Fruit fly (Drosophila melanogaster) whole organism, embryonic: Measurements from ENCODE around the gene Mul1.

Experiments used
- Adf1 ChIP-seq: fragments of 200-800 bp; sonication (Bioruptor generic); IDR thresholded peaks from 2 replicates; pipeline ENCODE4 v1.3.6; 2022; ENCODE audit warnings: missing biosample characterization, missing genetic modification characterization
- BtbVII ChIP-seq: fragments of 200-800 bp; sonication (Bioruptor generic); optimal IDR thresholded peaks from 3 replicates; lab custom pipeline; 2017; ENCODE audit warnings: missing biosample characterization, mild to moderate bottlenecking, missing genetic modification characterization
- CG1024 ChIP-seq: fragments of 200-800 bp; sonication (Bioruptor generic); IDR thresholded peaks from 2 replicates; pipeline ENCODE4 v1.3.6; 2022; ENCODE audit warnings: missing biosample characterization, missing genetic modification characterization
- CG10959 ChIP-seq: fragments of 200-800 bp; sonication (Bioruptor generic); IDR thresholded peaks from 2 replicates; pipeline ENCODE4 v1.3.6; 2022; ENCODE audit warnings: missing biosample characterization, missing genetic modification characterization
- CG12299 ChIP-seq: fragments of 200-800 bp; sonication (Bioruptor generic); optimal IDR thresholded peaks from 2 replicates; lab custom pipeline; 2018; ENCODE audit warnings: missing biosample characterization, mild to moderate bottlenecking, missing genetic modification characterization
- CG14965 ChIP-seq: fragments of 200-800 bp; sonication (Bioruptor generic); optimal IDR thresholded peaks from 2 replicates; lab custom pipeline; 2016; ENCODE audit warnings: missing biosample characterization, missing genetic modification characterization, borderline replicate concordance
- CG1647 ChIP-seq: fragments of 200-800 bp; sonication (Bioruptor generic); optimal IDR thresholded peaks from 3 replicates; lab custom pipeline; 2016; ENCODE audit warnings: missing biosample characterization, missing genetic modification characterization
- CG18599 ChIP-seq: fragments of 200-800 bp; sonication (Bioruptor generic); optimal IDR thresholded peaks from 3 replicates; lab custom pipeline; 2017; ENCODE audit warnings: missing biosample characterization, missing genetic modification characterization, mild to moderate bottlenecking, moderate library complexity, missing genetic modification reagents
- CG2129 ChIP-seq: fragments of 200-800 bp; sonication (Bioruptor generic); IDR thresholded peaks from 2 replicates; pipeline ENCODE4 v1.3.6; 2022; ENCODE audit warnings: missing biosample characterization, missing genetic modification characterization; ENCODE audit not compliant: partially characterized antibody
- CG2875 ChIP-seq: fragments of 200-800 bp; sonication (Bioruptor generic); optimal IDR thresholded peaks from 2 replicates; lab custom pipeline; 2017; ENCODE audit warnings: missing biosample characterization, mild to moderate bottlenecking, missing genetic modification characterization, missing genetic modification reagents
- CG3065 ChIP-seq: fragments of 200-800 bp; sonication (Bioruptor generic); optimal IDR thresholded peaks from 2 replicates; lab custom pipeline; 2016; ENCODE audit warnings: missing biosample characterization, missing genetic modification characterization
- CG32532 ChIP-seq: fragments of 200-800 bp; sonication (Bioruptor generic); IDR thresholded peaks from 2 replicates; pipeline ENCODE4 v1.3.6; 2022; ENCODE audit warnings: missing biosample characterization, missing genetic modification characterization
- CG3407 ChIP-seq: fragments of 200-800 bp; sonication (Bioruptor generic); optimal IDR thresholded peaks from 2 replicates; lab custom pipeline; 2018; ENCODE audit warnings: missing biosample characterization, mild to moderate bottlenecking, missing genetic modification characterization
- CG43689 ChIP-seq: fragments of 200-800 bp; sonication (Bioruptor generic); IDR thresholded peaks from 2 replicates; pipeline ENCODE4 v1.3.6; 2022; ENCODE audit warnings: missing biosample characterization, missing genetic modification characterization
- CG6765 ChIP-seq: fragments of 200-800 bp; sonication (Bioruptor generic); optimal IDR thresholded peaks from 3 replicates; lab custom pipeline; 2017; ENCODE audit warnings: missing biosample characterization, mild to moderate bottlenecking, missing genetic modification characterization
- CG8359 ChIP-seq: fragments of 200-800 bp; sonication (Bioruptor generic); optimal IDR thresholded peaks from 2 replicates; lab custom pipeline; 2017; ENCODE audit warnings: missing biosample characterization, mild to moderate bottlenecking, missing genetic modification characterization, borderline replicate concordance
- CG8388 ChIP-seq: fragments of 200-800 bp; sonication (Bioruptor generic); optimal IDR thresholded peaks from 2 replicates; lab custom pipeline; 2019; ENCODE audit warnings: missing biosample characterization, mild to moderate bottlenecking, missing genetic modification characterization, moderate library complexity
- CG9727 ChIP-seq: fragments of 200-800 bp; sonication (Bioruptor generic); optimal IDR thresholded peaks from 3 replicates; lab custom pipeline; 2017; ENCODE audit warnings: missing biosample characterization, mild to moderate bottlenecking, missing genetic modification characterization
- CG9817 ChIP-seq: fragments of 200-800 bp; sonication (Bioruptor generic); optimal IDR thresholded peaks from 2 replicates; lab custom pipeline; 2018; ENCODE audit warnings: missing biosample characterization, mild to moderate bottlenecking, missing genetic modification characterization, moderate library complexity
- CoRest ChIP-seq: fragments of 200-800 bp; sonication (Bioruptor generic); optimal IDR thresholded peaks from 3 replicates; lab custom pipeline; 2018; ENCODE audit warnings: missing biosample characterization, mild to moderate bottlenecking, missing genetic modification characterization, moderate library complexity
- E2f1 ChIP-seq: fragments of 200-800 bp; sonication (Bioruptor generic); IDR thresholded peaks from 2 replicates; pipeline ENCODE4 v1.3.6; 2022; ENCODE audit warnings: missing biosample characterization, missing genetic modification characterization
- E2f2 ChIP-seq: fragments of 200-800 bp; sonication (Bioruptor generic); IDR thresholded peaks from 2 replicates; pipeline ENCODE4 v1.3.6; 2022; ENCODE audit warnings: missing biosample characterization, missing genetic modification characterization
- Eip74EF ChIP-seq, 2 experiments: fragments of 200-800 bp in 1 of 2; fragments of >200 bp in 1 of 2; sonication (Bioruptor generic) in 1 of 2; optimal IDR thresholded peaks; 2 replicates each; lab custom pipeline; 2017 to 2019; ENCODE audit warnings: missing biosample characterization in 2 of 2, missing genetic modification characterization in 2 of 2, mild to moderate bottlenecking in 1 of 2, moderate library complexity in 1 of 2
- Fer3 ChIP-seq: fragments of 200-800 bp; sonication (Bioruptor generic); optimal IDR thresholded peaks from 2 replicates; lab custom pipeline; 2018; ENCODE audit warnings: missing biosample characterization, mild to moderate bottlenecking, missing genetic modification characterization, moderate library complexity
- GATAe ChIP-seq: fragments of 200-800 bp; sonication (Bioruptor generic); conservative IDR thresholded peaks from 2 replicates; pipeline ENCODE4 v1.3.6; 2022; ENCODE audit warnings: missing biosample characterization, missing genetic modification characterization
- H15 ChIP-seq: fragments of 200-800 bp; sonication (Bioruptor generic); IDR thresholded peaks from 3 replicates; pipeline ENCODE4 v1.3.6; 2022; ENCODE audit warnings: missing biosample characterization, missing genetic modification characterization
- Hand ChIP-seq: fragments of 200-800 bp; sonication (Bioruptor generic); optimal IDR thresholded peaks from 2 replicates; lab custom pipeline; 2017; ENCODE audit warnings: mild to moderate bottlenecking, missing biosample characterization, missing genetic modification reagents, missing genetic modification characterization
- Hr39 ChIP-seq: fragments of >200 bp; optimal IDR thresholded peaks from 2 replicates; lab custom pipeline; 2017
- Mrtf ChIP-seq: fragments of 200-800 bp; sonication (Bioruptor generic); IDR thresholded peaks from 3 replicates; pipeline ENCODE4 v1.3.6; 2022; ENCODE audit warnings: missing biosample characterization, missing genetic modification characterization
- NK7.1 ChIP-seq: fragments of 200-800 bp; sonication (Bioruptor generic); optimal IDR thresholded peaks from 3 replicates; lab custom pipeline; 2016; ENCODE audit warnings: missing biosample characterization, missing genetic modification characterization
- Neu2 ChIP-seq: fragments of 200-800 bp; sonication (Bioruptor generic); optimal IDR thresholded peaks from 3 replicates; lab custom pipeline; 2016; ENCODE audit warnings: missing biosample characterization, missing genetic modification characterization, borderline replicate concordance
- Pdp1 ChIP-seq, 2 experiments: fragments of 200-800 bp; sonication (Bioruptor generic); optimal IDR thresholded peaks; 3 replicates each; lab custom pipeline; 2016; ENCODE audit warnings: missing biosample characterization in 2 of 2, missing genetic modification characterization in 2 of 2, mild to moderate bottlenecking in 1 of 2, moderate library complexity in 1 of 2
- Ravus ChIP-seq: fragments of 200-800 bp; sonication (Bioruptor generic); IDR thresholded peaks from 2 replicates; pipeline ENCODE4 v1.3.6; 2022; ENCODE audit warnings: missing biosample characterization, missing genetic modification characterization
- TFAM ChIP-seq: fragments of 200-800 bp; sonication (Bioruptor generic); optimal IDR thresholded peaks from 2 replicates; lab custom pipeline; 2017; ENCODE audit warnings: missing biosample characterization, missing genetic modification characterization, inconsistent platforms
- Vsx1 ChIP-seq: fragments of 200-800 bp; sonication (Bioruptor generic); optimal IDR thresholded peaks from 2 replicates; lab custom pipeline; 2017; ENCODE audit warnings: missing biosample characterization, mild to moderate bottlenecking, missing genetic modification characterization, missing genetic modification reagents
- ab ChIP-seq: fragments of 200-800 bp; sonication (Bioruptor generic); optimal IDR thresholded peaks from 2 replicates; lab custom pipeline; 2016; ENCODE audit warnings: missing biosample characterization, missing genetic modification characterization
- crp ChIP-seq, 2 experiments: fragments of 200-800 bp; sonication (Bioruptor generic); optimal IDR thresholded peaks; 2 replicates in 1 of 2; 3 replicates in 1 of 2; lab custom pipeline; 2017; ENCODE audit warnings: missing biosample characterization in 2 of 2, missing genetic modification characterization in 2 of 2, mild to moderate bottlenecking in 1 of 2, moderate library complexity in 1 of 2
- dmrt99B ChIP-seq: fragments of 200-800 bp; sonication (Bioruptor generic); optimal IDR thresholded peaks from 2 replicates; lab custom pipeline; 2018; ENCODE audit warnings: missing biosample characterization, mild to moderate bottlenecking, missing genetic modification characterization, moderate library complexity
- gcm ChIP-seq: fragments of 200-800 bp; sonication (Bioruptor generic); optimal IDR thresholded peaks from 2 replicates; lab custom pipeline; 2019; ENCODE audit warnings: missing biosample characterization, mild to moderate bottlenecking, missing genetic modification characterization, moderate library complexity
- grn ChIP-seq: fragments of 200-800 bp; sonication (Bioruptor generic); optimal IDR thresholded peaks from 3 replicates; lab custom pipeline; 2017; ENCODE audit warnings: missing biosample characterization, missing genetic modification characterization
- h ChIP-seq: fragments of >200 bp; optimal IDR thresholded peaks from 2 replicates; lab custom pipeline; 2017
- lilli ChIP-seq: fragments of 200-800 bp; sonication (Bioruptor generic); optimal IDR thresholded peaks from 3 replicates; lab custom pipeline; 2016; ENCODE audit warnings: missing biosample characterization, missing genetic modification characterization
- lov ChIP-seq, 2 experiments: fragments of 200-800 bp in 1 of 2; fragments of >200 bp in 1 of 2; sonication (Bioruptor generic) in 1 of 2; IDR thresholded peaks in 1 of 2; optimal IDR thresholded peaks in 1 of 2; 2 replicates in 1 of 2; 3 replicates in 1 of 2; pipeline versions ENCODE4 v1.3.6 to Lab custom; 2017 to 2022; ENCODE audit warnings: missing biosample characterization in 1 of 2, missing genetic modification characterization in 1 of 2
- pan ChIP-seq, 4 experiments: fragments of >200 bp in 3 of 4; fragments of 200-800 bp in 1 of 4; sonication (Bioruptor generic) in 1 of 4; optimal IDR thresholded peaks in 3 of 4; IDR thresholded peaks in 1 of 4; 2 replicates each; pipeline versions ENCODE4 v1.3.6 to Lab custom; 2017 to 2022; ENCODE audit warnings: missing biosample characterization in 2 of 4, missing genetic modification characterization in 2 of 4, mixed read lengths in 1 of 4
- ranshi ChIP-seq: fragments of 200-800 bp; sonication (Bioruptor generic); IDR thresholded peaks from 2 replicates; pipeline ENCODE4 v1.3.6; 2022; ENCODE audit warnings: missing biosample characterization, missing genetic modification characterization
- repo ChIP-seq: fragments of 200-800 bp; sonication (Bioruptor generic); optimal IDR thresholded peaks from 2 replicates; lab custom pipeline; 2016; ENCODE audit warnings: missing biosample characterization, missing genetic modification characterization
- slbo ChIP-seq: fragments of 200-800 bp; sonication (Bioruptor generic); IDR thresholded peaks from 2 replicates; pipeline ENCODE4 v1.3.6; 2022; ENCODE audit warnings: missing biosample characterization, missing genetic modification characterization
- sna ChIP-seq: fragments of 200-800 bp; sonication (Bioruptor generic); IDR thresholded peaks from 2 replicates; pipeline ENCODE4 v1.3.6; 2022; ENCODE audit warnings: missing biosample characterization, missing genetic modification characterization; ENCODE audit not compliant: partially characterized antibody
- vfl ChIP-seq: fragments of 200-800 bp; sonication (Bioruptor generic); optimal IDR thresholded peaks from 2 replicates; lab custom pipeline; 2016; ENCODE audit warnings: missing biosample characterization, missing genetic modification characterization

Gene Mul1

dm6 chr3L:4071561-4072049 lies 50.3 kb downstream of the Mul1 start, which contains the start of gene wit (continued):
- TF ChIP-seq lov (optimal IDR thresholded peaks at IDR 0.05; lab: Kevin White, UChicago): no peak
- no peak for TF ChIP-seq lov (GFP tag; IDR thresholded peaks at IDR 0.05; lab: Robert Waterston, UW)
- no peak for TF ChIP-seq CG1647
- no peak for TF ChIP-seq CG9817 (tag; lab: Kevin White, UChicago)
- TF ChIP-seq CG10959: no peak
- TF ChIP-seq CG43689 (GFP tag; lab: Robert Waterston, UW): no peak
- TF ChIP-seq CG6765: peak; percentile 59
- peak; percentile 17; the same call in 1 of the 2 replicates for TF ChIP-seq E2f2
- no peak for TF ChIP-seq gcm (GFP tag; lab: Kevin White, UChicago)
- no peak for TF ChIP-seq Mrtf
- TF ChIP-seq BtbVII (GFP tag; lab: Kevin White, UChicago): peak; percentile 66
- no peak for TF ChIP-seq dmrt99B (tag; lab: Kevin White, UChicago)
- no peak for TF ChIP-seq CG9727 (GFP tag; lab: Kevin White, UChicago)
- TF ChIP-seq pan (optimal IDR thresholded peaks at IDR 0.05; lab: Kevin White, UChicago): no peak
- TF ChIP-seq pan (GFP tag; optimal IDR thresholded peaks at IDR 0.05 in 1 of 2, IDR thresholded peaks at IDR 0.05 in 1 of 2): peak in 1 of 2 experiments; percentile 30
- no peak for TF ChIP-seq vfl (GFP tag; lab: Kevin White, UChicago)
- TF ChIP-seq CG18599 (GFP tag; lab: Kevin White, UChicago): peak; percentile 49
- peak; percentile 21 for TF ChIP-seq CG12299 (tag; lab: Kevin White, UChicago)
- peak; percentile 40 for TF ChIP-seq CG2875 (GFP tag; lab: Kevin White, UChicago)
- TF ChIP-seq H15 (GFP tag; lab: Robert Waterston, UW): no peak
- peak; percentile 62; the same call in 1 of the 2 replicates for TF ChIP-seq CG32532 (GFP tag; lab: Robert Waterston, UW)
- no peak for TF ChIP-seq CG8359 (GFP tag; lab: Kevin White, UChicago)
- TF ChIP-seq h: no peak
- no peak for TF ChIP-seq CG1024 (GFP tag; lab: Robert Waterston, UW)
- no peak for TF ChIP-seq repo (GFP tag; lab: Kevin White, UChicago)
- TF ChIP-seq CG3407 (GFP tag; lab: Kevin White, UChicago): no peak
- TF ChIP-seq sna (GFP tag; lab: Robert Waterston, UW): peak; percentile 70
- TF ChIP-seq Neu2: no peak
- TF ChIP-seq Ravus: no peak
- TF ChIP-seq CG8388 (GFP tag; lab: Kevin White, UChicago): no peak
- 0 out of 2 replicates have a peak, but pooled peaks have one; percentile 36 for TF ChIP-seq slbo (GFP tag; lab: Robert Waterston, UW)
- TF ChIP-seq Hand (GFP tag; lab: Kevin White, UChicago): peak; percentile 55
- TF ChIP-seq Adf1 (GFP tag; lab: Robert Waterston, UW): peak; percentile 45; the same call in 1 of the 2 replicates
- TF ChIP-seq ranshi (GFP tag; lab: Robert Waterston, UW): peak; percentile 11; the same call in 1 of the 2 replicates
- no peak for TF ChIP-seq GATAe (GFP tag; lab: Robert Waterston, UW)
- TF ChIP-seq Pdp1 (GFP tag; optimal IDR thresholded peaks at IDR 0.05; lab: Kevin White, UChicago): peak in 1 of 2 experiments; percentile 73
- no peak for TF ChIP-seq CG3065 (GFP tag; lab: Kevin White, UChicago)
- no peak for TF ChIP-seq TFAM (GFP tag; lab: Kevin White, UChicago)
- TF ChIP-seq Vsx1 (GFP tag; lab: Kevin White, UChicago): peak; percentile 57
- no peak for TF ChIP-seq grn (GFP tag; lab: Kevin White, UChicago)
- TF ChIP-seq CG2129 (GFP tag; lab: Robert Waterston, UW): no peak
- TF ChIP-seq NK7.1 (GFP tag; lab: Kevin White, UChicago): peak; percentile 20
- no peak for TF ChIP-seq CG14965 (GFP tag; lab: Kevin White, UChicago)
- TF ChIP-seq Fer3 (tag; lab: Kevin White, UChicago): no peak
- TF ChIP-seq lilli: peak; percentile 25
- no peak for TF ChIP-seq CoRest (tag; lab: Kevin White, UChicago)
- no peak for TF ChIP-seq ab (GFP tag; lab: Kevin White, UChicago)
- TF ChIP-seq E2f1: no peak
- TF ChIP-seq Eip74EF (GFP tag; optimal IDR thresholded peaks at IDR 0.05; lab: Kevin White, UChicago): peak in 1 of 2 experiments; percentile 27
- TF ChIP-seq crp (GFP tag; optimal IDR thresholded peaks at IDR 0.05; lab: Kevin White, UChicago): no peak
- no peak for TF ChIP-seq Hr39 (lab: Kevin White, UChicago)
